Fruit fly (Drosophila melanogaster) whole organism, prepupa: ENCODE measurements around the gene CG13012.

Experiments used
- CG11902 ChIP-seq: fragments of 200-800 bp; sonication (Bioruptor generic); optimal IDR thresholded peaks from 3 replicates; lab custom pipeline; 2016; ENCODE audit warnings: missing biosample characterization, missing genetic modification characterization
- CG15336 ChIP-seq: fragments of 200-800 bp; sonication (Bioruptor generic); IDR thresholded peaks from 2 replicates; pipeline ENCODE4 v1.3.6; 2022; ENCODE audit warnings: missing biosample characterization, missing genetic modification characterization
- CG1621 ChIP-seq: fragments of 200-800 bp; sonication (Bioruptor generic); optimal IDR thresholded peaks from 3 replicates; lab custom pipeline; 2018; ENCODE audit warnings: missing biosample characterization, mild to moderate bottlenecking, missing genetic modification characterization
- CG16779 ChIP-seq: fragments of 200-800 bp; sonication (Bioruptor generic); optimal IDR thresholded peaks from 3 replicates; lab custom pipeline; 2017; ENCODE audit warnings: missing biosample characterization, mild to moderate bottlenecking, missing genetic modification characterization
- CG32006 ChIP-seq: fragments of 200-800 bp; sonication (Bioruptor generic); optimal IDR thresholded peaks from 3 replicates; lab custom pipeline; 2017; ENCODE audit warnings: missing biosample characterization, mild to moderate bottlenecking, missing genetic modification characterization
- CG34406 ChIP-seq: fragments of 200-800 bp; sonication (Bioruptor generic); optimal IDR thresholded peaks from 3 replicates; lab custom pipeline; 2016; ENCODE audit warnings: missing biosample characterization, missing genetic modification characterization
- CG3919 ChIP-seq: fragments of 200-800 bp; sonication (Bioruptor generic); optimal IDR thresholded peaks from 3 replicates; lab custom pipeline; 2016; ENCODE audit warnings: missing biosample characterization, missing genetic modification characterization
- CG4318 ChIP-seq: fragments of 200-800 bp; sonication (Bioruptor generic); optimal IDR thresholded peaks from 3 replicates; lab custom pipeline; 2017; ENCODE audit warnings: missing biosample characterization, mild to moderate bottlenecking, missing genetic modification characterization
- CG6276 ChIP-seq: fragments of 200-800 bp; sonication (Bioruptor generic); optimal IDR thresholded peaks from 2 replicates; lab custom pipeline; 2017; ENCODE audit warnings: missing biosample characterization, mild to moderate bottlenecking, missing genetic modification characterization
- CG6808 ChIP-seq: fragments of 200-800 bp; sonication (Bioruptor generic); optimal IDR thresholded peaks from 3 replicates; lab custom pipeline; 2017; ENCODE audit warnings: missing biosample characterization, missing genetic modification characterization, mild to moderate bottlenecking, moderate library complexity, missing genetic modification reagents
- CG6854 ChIP-seq: fragments of 200-800 bp; sonication (Bioruptor generic); optimal IDR thresholded peaks from 2 replicates; lab custom pipeline; 2017; ENCODE audit warnings: missing biosample characterization, mild to moderate bottlenecking, missing genetic modification characterization
- CG7368 ChIP-seq: fragments of 200-800 bp; sonication (Bioruptor generic); optimal IDR thresholded peaks from 3 replicates; lab custom pipeline; 2016; ENCODE audit warnings: missing biosample characterization, missing genetic modification characterization
- CG8119 ChIP-seq: fragments of 200-800 bp; sonication (Bioruptor generic); IDR thresholded peaks from 3 replicates; pipeline ENCODE4 v1.3.6; 2022; ENCODE audit warnings: missing biosample characterization, missing genetic modification characterization
- CG8319 ChIP-seq: fragments of 200-800 bp; sonication (Bioruptor generic); optimal IDR thresholded peaks from 3 replicates; lab custom pipeline; 2016; ENCODE audit warnings: missing biosample characterization, missing genetic modification characterization
- CG8632 ChIP-seq: fragments of 200-800 bp; sonication (Bioruptor generic); optimal IDR thresholded peaks from 3 replicates; lab custom pipeline; 2016; ENCODE audit warnings: missing biosample characterization, missing genetic modification characterization
- Eip75B ChIP-seq: fragments of 200-800 bp; sonication (Bioruptor generic); optimal IDR thresholded peaks from 3 replicates; lab custom pipeline; 2016; ENCODE audit warnings: missing biosample characterization, missing genetic modification characterization
- Eip78C ChIP-seq: fragments of 200-800 bp; sonication (Bioruptor generic); peaks from one replicate; lab custom pipeline; 2016; ENCODE audit warnings: missing biosample characterization, missing genetic modification characterization
- Gug ChIP-seq: fragments of 200-800 bp; sonication (Bioruptor generic); IDR thresholded peaks from 2 replicates; pipeline ENCODE4 v1.3.6; 2022; ENCODE audit warnings: missing biosample characterization, missing genetic modification characterization
- Hr39 ChIP-seq: fragments of 200-800 bp; sonication (Bioruptor generic); optimal IDR thresholded peaks from 2 replicates; lab custom pipeline; 2016; ENCODE audit warnings: missing biosample characterization, missing genetic modification characterization
- Met ChIP-seq: fragments of 200-800 bp; sonication (Bioruptor generic); optimal IDR thresholded peaks from 3 replicates; lab custom pipeline; 2016; ENCODE audit warnings: missing biosample characterization, missing genetic modification characterization
- OdsH ChIP-seq: fragments of 200-800 bp; sonication (Bioruptor generic); optimal IDR thresholded peaks from 3 replicates; lab custom pipeline; 2016; ENCODE audit warnings: missing biosample characterization, missing genetic modification characterization
- Smox ChIP-seq: fragments of 200-800 bp; sonication (Bioruptor generic); optimal IDR thresholded peaks from 3 replicates; lab custom pipeline; 2016; ENCODE audit warnings: missing biosample characterization, missing genetic modification characterization
- Sox102F ChIP-seq: fragments of 200-800 bp; sonication (Bioruptor generic); optimal IDR thresholded peaks from 2 replicates; lab custom pipeline; 2016; ENCODE audit warnings: missing biosample characterization, mild to moderate bottlenecking, missing genetic modification characterization
- Sox14 ChIP-seq: fragments of 200-800 bp; sonication (Bioruptor generic); optimal IDR thresholded peaks from 3 replicates; lab custom pipeline; 2016; ENCODE audit warnings: missing biosample characterization, missing genetic modification characterization
- achi ChIP-seq: fragments of 200-800 bp; sonication (Bioruptor generic); optimal IDR thresholded peaks from 3 replicates; lab custom pipeline; 2016; ENCODE audit warnings: missing biosample characterization, missing genetic modification characterization
- dsx ChIP-seq: fragments of 200-800 bp; optimal IDR thresholded peaks from 3 replicates; lab custom pipeline; 2019; ENCODE audit warnings: missing biosample characterization, mild to moderate bottlenecking, missing genetic modification characterization, moderate library complexity; ENCODE audit not compliant: poor library complexity, severe bottlenecking
- eg ChIP-seq: fragments of 200-800 bp; sonication (Bioruptor generic); IDR thresholded peaks from 3 replicates; pipeline ENCODE4 v1.3.6; 2022; ENCODE audit warnings: missing biosample characterization, missing genetic modification characterization
- esn ChIP-seq: fragments of 200-800 bp; sonication (Bioruptor generic); optimal IDR thresholded peaks from 2 replicates; lab custom pipeline; 2016; ENCODE audit warnings: missing biosample characterization, mild to moderate bottlenecking, missing genetic modification characterization, moderate library complexity
- fd59A ChIP-seq: fragments of 200-800 bp; sonication (Bioruptor generic); optimal IDR thresholded peaks from 2 replicates; lab custom pipeline; 2017; ENCODE audit warnings: missing biosample characterization, mild to moderate bottlenecking, missing genetic modification characterization, missing genetic modification reagents
- fd85E ChIP-seq: fragments of 200-800 bp; sonication (Bioruptor generic); optimal IDR thresholded peaks from 3 replicates; lab custom pipeline; 2016; ENCODE audit warnings: missing biosample characterization, missing genetic modification characterization
- fkh ChIP-seq: fragments of 200-800 bp; sonication (Bioruptor generic); optimal IDR thresholded peaks from 3 replicates; lab custom pipeline; 2017; ENCODE audit warnings: missing biosample characterization, mild to moderate bottlenecking, missing genetic modification characterization, moderate library complexity
- pdm3 ChIP-seq: fragments of 200-800 bp; sonication (Bioruptor generic); optimal IDR thresholded peaks from 3 replicates; lab custom pipeline; 2016; ENCODE audit warnings: missing biosample characterization, missing genetic modification characterization
- salr ChIP-seq, 2 experiments: fragments of 200-800 bp; sonication (Bioruptor generic); optimal IDR thresholded peaks; 3 replicates each; lab custom pipeline; 2016 to 2018; ENCODE audit warnings: missing biosample characterization in 2 of 2, missing genetic modification characterization in 2 of 2, mild to moderate bottlenecking in 1 of 2
- ss ChIP-seq, 2 experiments: fragments of 200-800 bp; sonication (Bioruptor generic); optimal IDR thresholded peaks; 2 replicates in 1 of 2; 3 replicates in 1 of 2; lab custom pipeline; 2017 to 2018; ENCODE audit warnings: mild to moderate bottlenecking in 2 of 2, missing biosample characterization in 2 of 2, missing genetic modification characterization in 2 of 2, moderate library complexity in 1 of 2
- svp ChIP-seq: fragments of 200-800 bp; sonication (Bioruptor generic); peaks from one replicate; lab custom pipeline; 2016; ENCODE audit warnings: missing biosample characterization, missing genetic modification characterization
- topi ChIP-seq: fragments of 200-800 bp; sonication (Bioruptor generic); optimal IDR thresholded peaks from 3 replicates; lab custom pipeline; 2016; ENCODE audit warnings: missing biosample characterization, missing genetic modification characterization

The CG13012 gene

dm6 chrX:16660632-16661031 lies 15.9 kb downstream of the CG13012 start:
- peak; percentile 17 for TF ChIP-seq fkh (GFP tag; lab: Kevin White, UChicago)
- peak; percentile 13 for TF ChIP-seq Eip78C
- TF ChIP-seq CG6808 (GFP tag; lab: Kevin White, UChicago) = no peak

- TF ChIP-seq svp (GFP tag; lab: Kevin White, UChicago) (peak; percentile 76), Eip78C (peak; percentile 62), pdm3 (no peak), fkh (GFP tag; lab: Kevin White, UChicago) (peak; percentile 96), CG15336 (GFP tag; lab: Robert Waterston, UW) (peak; percentile 28; the same call in 1 of the 2 replicates), dsx (peak; percentile 20), CG32006 (no peak), CG16779 (tag; lab: Kevin White, UChicago) (peak; percentile 47), CG6854 (GFP tag; lab: Kevin White, UChicago) (peak; percentile 6)
Measured at dm6 chrX:16655724-16656235, 20.8 kb downstream of the CG13012 start.

- no peak for TF ChIP-seq salr (GFP tag; optimal IDR thresholded peaks at IDR 0.05; lab: Kevin White, UChicago)
- TF ChIP-seq Sox102F (GFP tag; lab: Kevin White, UChicago) = no peak
- no peak for TF ChIP-seq CG8119 (GFP tag; lab: Robert Waterston, UW)
- no peak for TF ChIP-seq fd85E
- TF ChIP-seq CG1621 (tag; lab: Kevin White, UChicago) = no peak
- TF ChIP-seq CG8319 (GFP tag; lab: Kevin White, UChicago) = no peak
- peak; percentile 7 for TF ChIP-seq Sox14 (GFP tag; lab: Kevin White, UChicago)
- peak; percentile 86 for TF ChIP-seq fkh (GFP tag; lab: Kevin White, UChicago)
- TF ChIP-seq CG6276 (GFP tag; lab: Kevin White, UChicago) = no peak
- no peak for TF ChIP-seq Smox (GFP tag; lab: Kevin White, UChicago)
- TF ChIP-seq Hr39 (GFP tag; lab: Kevin White, UChicago) = no peak
Measured at dm6 chrX:16654931-16655409, 21.6 kb downstream of the CG13012 start, which contains the start of the genes Nemp and r. TSS of gene Nemp (minus strand) at chrX:16655015. TSS of gene r (plus strand) at chrX:16655359.

DNA sequence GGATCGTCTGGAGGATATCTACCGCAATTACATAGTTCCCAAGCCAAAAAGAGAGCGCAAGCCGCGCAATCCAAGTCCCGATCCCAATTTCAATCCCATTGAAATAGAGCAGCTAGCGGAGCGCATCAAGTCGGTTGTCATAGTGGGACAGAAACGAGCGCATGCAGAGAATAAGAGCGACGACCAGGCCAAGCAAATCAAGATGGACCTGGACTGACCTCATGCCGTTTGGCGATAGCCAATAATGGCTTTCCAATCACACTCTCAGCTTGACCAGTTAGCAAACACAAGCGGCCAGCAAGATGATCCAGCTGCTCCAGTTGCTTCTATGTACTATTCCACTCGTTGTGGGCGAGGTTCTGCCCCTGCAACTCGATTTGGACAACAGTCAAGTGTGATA lies 24.9 kb downstream of the CG13012 start:
- no peak for TF ChIP-seq topi
- TF ChIP-seq svp (GFP tag; lab: Kevin White, UChicago) = peak; percentile 98
- TF ChIP-seq Eip78C = peak; percentile 16
- no peak for TF ChIP-seq CG4318
- TF ChIP-seq eg (GFP tag; lab: Robert Waterston, UW) = no peak
- no peak for TF ChIP-seq CG6854 (GFP tag; lab: Kevin White, UChicago)

dm6 chrX:16651098-16651497 lies 25.5 kb downstream of the CG13012 start, which contains the start of the genes CG32573 and CG42512:
TSS of gene CG32573 (plus strand) at chrX:16651376.
TSS of gene CG42512 (plus strand) at chrX:16651376.
- TF ChIP-seq CG6276 (GFP tag; lab: Kevin White, UChicago) (no peak), achi (GFP tag; lab: Kevin White, UChicago) (peak; percentile 60), Sox14 (GFP tag; lab: Kevin White, UChicago) (no peak), CG8632 (GFP tag; lab: Kevin White, UChicago) (no peak), CG6854 (GFP tag; lab: Kevin White, UChicago) (no peak), salr (GFP tag; optimal IDR thresholded peaks at IDR 0.05; lab: Kevin White, UChicago) (no peak), CG7368 (GFP tag; lab: Kevin White, UChicago) (no peak), Gug (GFP tag; lab: Robert Waterston, UW) (no peak), ss (GFP tag; optimal IDR thresholded peaks at IDR 0.05; lab: Kevin White, UChicago) (no peak), esn (GFP tag; lab: Kevin White, UChicago) (no peak), fd59A (GFP tag; lab: Kevin White, UChicago) (no peak), Met (GFP tag; lab: Kevin White, UChicago) (no peak), CG3919 (peak; percentile 0), CG1621 (tag; lab: Kevin White, UChicago) (peak; percentile 95), CG11902 (GFP tag; lab: Kevin White, UChicago) (no peak), OdsH (GFP tag; lab: Kevin White, UChicago) (no peak), Eip75B (GFP tag; lab: Kevin White, UChicago) (no peak), eg (GFP tag; lab: Robert Waterston, UW) (no peak), CG34406 (GFP tag; lab: Kevin White, UChicago) (no peak)
